Worm (Caenorhabditis elegans): ENCODE results near the gene C31C9.7.

Gene C31C9.7

ce11 chrII:13695343-13696332 is 26.7 kb downstream of the C31C9.7 start, which contains the start of gene kqt-3:
TSS of gene kqt-3 (plus strand) at chrII:13696282.
- TF ChIP-seq nhr-25 (tag; optimal IDR thresholded peaks at IDR 0.05), result no peak
- TF ChIP-seq snpc-4 (tag; optimal IDR thresholded peaks at IDR 0.05), result no peak
- no peak for TF ChIP-seq lsy-12 (tag; optimal IDR thresholded peaks at IDR 0.05)
- no peak for TF ChIP-seq nhr-23 (tag; optimal IDR thresholded peaks at IDR 0.05)
- TF ChIP-seq elt-2 (tag; optimal IDR thresholded peaks at IDR 0.05), result peak; percentile 12
- no peak for TF ChIP-seq ztf-4 (tag; optimal IDR thresholded peaks at IDR 0.05)
- no peak for TF ChIP-seq nhr-11 (tag; optimal IDR thresholded peaks at IDR 0.05)

- no peak for TF ChIP-seq aly-2 (tag; optimal IDR thresholded peaks at IDR 0.05)
- TF ChIP-seq ceh-9 (tag; optimal IDR thresholded peaks at IDR 0.05), result no peak
- TF ChIP-seq nhr-11 (tag; optimal IDR thresholded peaks at IDR 0.05), result no peak
- no peak for TF ChIP-seq ZK546.5 (tag; optimal IDR thresholded peaks at IDR 0.05)
- no peak for TF ChIP-seq fos-1 (tag; optimal IDR thresholded peaks at IDR 0.05)
- TF ChIP-seq fkh-10 (GFP tag; optimal IDR thresholded peaks at IDR 0.05), result no peak
- no peak for TF ChIP-seq daf-12 (tag; optimal IDR thresholded peaks at IDR 0.05)
- TF ChIP-seq elt-2 (tag; optimal IDR thresholded peaks at IDR 0.05), result no peak
- TF ChIP-seq nhr-28 (tag; optimal IDR thresholded peaks at IDR 0.05), result no peak
- no peak for TF ChIP-seq mdl-1 (tag; optimal IDR thresholded peaks at IDR 0.05)
- no peak for TF ChIP-seq lin-39 (tag; optimal IDR thresholded peaks at IDR 0.05)
- TF ChIP-seq nhr-76 (tag; optimal IDR thresholded peaks at IDR 0.05), result no peak
- no peak for TF ChIP-seq sea-2 (GFP tag; optimal IDR thresholded peaks at IDR 0.05)
- TF ChIP-seq nfya-1 (tag; optimal IDR thresholded peaks at IDR 0.05; ENCODE audit: insufficient read depth), result no peak
- no peak for TF ChIP-seq ceh-28 (tag; optimal IDR thresholded peaks at IDR 0.05)
- TF ChIP-seq ceh-82 (tag; optimal IDR thresholded peaks at IDR 0.05), result no peak
- no peak for TF ChIP-seq pha-4 (tag; optimal IDR thresholded peaks at IDR 0.05)
- TF ChIP-seq nhr-25 (tag; optimal IDR thresholded peaks at IDR 0.05), result no peak
- no peak for TF ChIP-seq skn-1 (tag; optimal IDR thresholded peaks at IDR 0.05)
These were observed 28.8 kb downstream of the C31C9.7 start for ce11 chrII:13697691-13698090.

ce11 chrII:13711493-13712055 is 42.7 kb downstream of the C31C9.7 start:
- TF ChIP-seq elt-2 (tag; optimal IDR thresholded peaks at IDR 0.05) (peak; percentile 66), ceh-16 (tag; optimal IDR thresholded peaks at IDR 0.05) (no peak)

ce11 chrII:13713239-13713638 is 44.3 kb downstream of the C31C9.7 start:
- TF ChIP-seq ceh-82 (tag; optimal IDR thresholded peaks at IDR 0.05) (no peak), mdl-1 (tag; optimal IDR thresholded peaks at IDR 0.05) (no peak), ceh-9 (tag; optimal IDR thresholded peaks at IDR 0.05) (no peak), ztf-11 (tag; optimal IDR thresholded peaks at IDR 0.05) (no peak), egl-5 (tag; optimal IDR thresholded peaks at IDR 0.05) (no peak), hmg-11 (tag; optimal IDR thresholded peaks at IDR 0.05) (no peak), nhr-237 (tag; optimal IDR thresholded peaks at IDR 0.05) (no peak), unc-62 (GFP tag; optimal IDR thresholded peaks at IDR 0.05) (no peak), tbx-2 (tag; optimal IDR thresholded peaks at IDR 0.05) (no peak), nhr-77 (tag; optimal IDR thresholded peaks at IDR 0.05) (no peak), fkh-2 (tag; optimal IDR thresholded peaks at IDR 0.05) (no peak), mml-1 (tag; optimal IDR thresholded peaks at IDR 0.05) (no peak), nhr-28 (tag; optimal IDR thresholded peaks at IDR 0.05) (no peak), lsy-12 (tag; optimal IDR thresholded peaks at IDR 0.05) (no peak), aly-2 (tag; optimal IDR thresholded peaks at IDR 0.05) (no peak), lin-39 (tag; optimal IDR thresholded peaks at IDR 0.05) (no peak), unc-39 (tag; optimal IDR thresholded peaks at IDR 0.05) (no peak), ceh-28 (tag; optimal IDR thresholded peaks at IDR 0.05) (no peak)
